In genomic region chr3R:10415923-10416322, dm6 we compare ENCODE assay signal across 7 fruit fly cellular contexts.
A peak's percentile ranks its signal among the peaks of the same experiment; 100 is the strongest.
TF ChIP-seq lines count a peak whose summit lies in the region.

CG6345 (minus strand) TSS chr3R:10416046.

- peak; percentile 76 to 95 for TF ChIP-seq CTCF in S2 (optimal IDR thresholded peaks at IDR 0.05; lab: Kevin White, UChicago)
- peak; percentile 100 for TF ChIP-seq CTCF in whole organism, embryonic (GFP tag; optimal IDR thresholded peaks at IDR 0.05; lab: Kevin White, UChicago)

TF ChIP-seq in Kc167, 6 proteins besides CTCF, POLR2A, EP300 and RAD21:
- peak; percentile 97 for TF ChIP-seq h (optimal IDR thresholded peaks at IDR 0.05; lab: Kevin White, UChicago)
- no peak for TF ChIP-seq ttk (optimal IDR thresholded peaks at IDR 0.05; lab: Kevin White, UChicago)

TF ChIP-seq in whole organism, adult, 20 proteins besides CTCF, POLR2A, EP300 and RAD21 (continues in another document):
- TF ChIP-seq CG7101 (tag; optimal IDR thresholded peaks at IDR 0.05; lab: Kevin White, UChicago): peak; percentile 38
- peak; percentile 64 for TF ChIP-seq Mnt (GFP tag; optimal IDR thresholded peaks at IDR 0.05; lab: Kevin White, UChicago)
- TF ChIP-seq CG5204 (GFP tag; optimal IDR thresholded peaks at IDR 0.05; lab: Kevin White, UChicago): no peak
- peak; percentile 37 for TF ChIP-seq toe (GFP tag; optimal IDR thresholded peaks at IDR 0.05; lab: Kevin White, UChicago)
- TF ChIP-seq CG11617 (GFP tag; optimal IDR thresholded peaks at IDR 0.05; lab: Kevin White, UChicago): peak; percentile 31
- TF ChIP-seq ovo (GFP tag; optimal IDR thresholded peaks at IDR 0.05; lab: Kevin White, UChicago): no peak
- no peak for TF ChIP-seq cic (GFP tag; optimal IDR thresholded peaks at IDR 0.05; lab: Kevin White, UChicago)
- TF ChIP-seq CG33017 (tag; optimal IDR thresholded peaks at IDR 0.05; lab: Kevin White, UChicago): no peak
- TF ChIP-seq CG7045 (GFP tag; optimal IDR thresholded peaks at IDR 0.05; lab: Kevin White, UChicago): no peak
- peak; percentile 42 for TF ChIP-seq pad (GFP tag; optimal IDR thresholded peaks at IDR 0.05; lab: Kevin White, UChicago)
- TF ChIP-seq tj (GFP tag; optimal IDR thresholded peaks at IDR 0.05; lab: Kevin White, UChicago): no peak
- no peak for TF ChIP-seq cnc (optimal IDR thresholded peaks at IDR 0.05; lab: Kevin White, UChicago)
- TF ChIP-seq bab1 (GFP tag; optimal IDR thresholded peaks at IDR 0.05; lab: Kevin White, UChicago): peak; percentile 90
- TF ChIP-seq CG12768 (GFP tag; optimal IDR thresholded peaks at IDR 0.05; lab: Kevin White, UChicago): no peak
- no peak for TF ChIP-seq Clk (GFP tag; optimal IDR thresholded peaks at IDR 0.05; lab: Kevin White, UChicago)
- TF ChIP-seq kay (GFP tag; lab: Kevin White, UChicago; ENCODE audit: borderline replicate concordance): no peak
- TF ChIP-seq Crg-1 (GFP tag; optimal IDR thresholded peaks at IDR 0.05; lab: Kevin White, UChicago): peak; percentile 40
- peak; percentile 42 for TF ChIP-seq CG14711 (tag; optimal IDR thresholded peaks at IDR 0.05; lab: Kevin White, UChicago)

TF ChIP-seq in whole organism, embryonic, 481 proteins besides CTCF, POLR2A, EP300 and RAD21 (continues in another document):
- peak; percentile 87 for TF ChIP-seq CG10979 (tag; optimal IDR thresholded peaks at IDR 0.05; lab: Kevin White, UChicago)
- TF ChIP-seq CG4820 (GFP tag; optimal IDR thresholded peaks at IDR 0.05; lab: Kevin White, UChicago): peak; percentile 88
- no peak for TF ChIP-seq usp (GFP tag; optimal IDR thresholded peaks at IDR 0.05; lab: Kevin White, UChicago)
- TF ChIP-seq sr (GFP tag; IDR thresholded peaks at IDR 0.05; lab: Robert Waterston, UW): peak; percentile 73; the same call in 2 of the 3 replicates
- TF ChIP-seq CG9876 (GFP tag; optimal IDR thresholded peaks at IDR 0.05; lab: Kevin White, UChicago): peak; percentile 47
- TF ChIP-seq gsb-n (tag; optimal IDR thresholded peaks at IDR 0.05; lab: Kevin White, UChicago): peak; percentile 64
- TF ChIP-seq CG16813 (GFP tag; IDR thresholded peaks at IDR 0.05; lab: Robert Waterston, UW; ENCODE audit: partially characterized antibody): no peak
- peak; percentile 83 for TF ChIP-seq unpg (GFP tag; optimal IDR thresholded peaks at IDR 0.05; lab: Kevin White, UChicago)
- peak; percentile 37; the same call in 1 of the 3 replicates for TF ChIP-seq Opbp (GFP tag; IDR thresholded peaks at IDR 0.05; lab: Robert Waterston, UW; ENCODE audit: partially characterized antibody)
- TF ChIP-seq CG1792 (GFP tag; optimal IDR thresholded peaks at IDR 0.05; lab: Kevin White, UChicago): peak; percentile 54
- no peak for TF ChIP-seq dan (GFP tag; IDR thresholded peaks at IDR 0.05; lab: Robert Waterston, UW)
- TF ChIP-seq CG3163 (GFP tag; optimal IDR thresholded peaks at IDR 0.05; lab: Kevin White, UChicago): peak; percentile 21
- peak; percentile 92 for TF ChIP-seq tin (GFP tag; optimal IDR thresholded peaks at IDR 0.05; lab: Kevin White, UChicago)
- TF ChIP-seq z (GFP tag; IDR thresholded peaks at IDR 0.05; lab: Robert Waterston, UW): no peak
- peak; percentile 48 for TF ChIP-seq CG16815 (GFP tag; optimal IDR thresholded peaks at IDR 0.05; lab: Kevin White, UChicago)
- peak; percentile 70 for TF ChIP-seq Ada2b (GFP tag; IDR thresholded peaks at IDR 0.05; lab: Robert Waterston, UW)
- TF ChIP-seq CG6254 (GFP tag; optimal IDR thresholded peaks at IDR 0.05; lab: Kevin White, UChicago): peak; percentile 91

TF ChIP-seq in whole organism, prepupa, 60 proteins besides CTCF, POLR2A, EP300 and RAD21 (continues in another document):
- no peak for TF ChIP-seq CG15336 (GFP tag; IDR thresholded peaks at IDR 0.05; lab: Robert Waterston, UW)
- peak; percentile 46 for TF ChIP-seq Lpt (GFP tag; optimal IDR thresholded peaks at IDR 0.05; lab: Kevin White, UChicago)
- peak; percentile 40 for TF ChIP-seq fd59A (GFP tag; optimal IDR thresholded peaks at IDR 0.05; lab: Kevin White, UChicago)
- peak; percentile 16 for TF ChIP-seq fd85E (GFP tag; optimal IDR thresholded peaks at IDR 0.05; lab: Kevin White, UChicago)
- TF ChIP-seq CG8119 (GFP tag; IDR thresholded peaks at IDR 0.05; lab: Robert Waterston, UW): no peak
- TF ChIP-seq CG6854 (GFP tag; optimal IDR thresholded peaks at IDR 0.05; lab: Kevin White, UChicago): peak; percentile 50
- peak; percentile 50 for TF ChIP-seq CG3032 (tag; optimal IDR thresholded peaks at IDR 0.05; lab: Kevin White, UChicago)
- TF ChIP-seq Met (GFP tag; optimal IDR thresholded peaks at IDR 0.05; lab: Kevin White, UChicago): no peak
- peak; percentile 75 for TF ChIP-seq CG31627 (GFP tag; optimal IDR thresholded peaks at IDR 0.05; lab: Kevin White, UChicago)
- peak; percentile 77 for TF ChIP-seq Eip75B (GFP tag; optimal IDR thresholded peaks at IDR 0.05; lab: Kevin White, UChicago)
- TF ChIP-seq CG10631 (GFP tag; optimal IDR thresholded peaks at IDR 0.05; lab: Kevin White, UChicago): no peak
- no peak for TF ChIP-seq CG6276 (GFP tag; optimal IDR thresholded peaks at IDR 0.05; lab: Kevin White, UChicago)
- TF ChIP-seq CG11294 (GFP tag; IDR thresholded peaks at IDR 0.05; lab: Robert Waterston, UW): no peak
- peak; percentile 69 for TF ChIP-seq Hr39 (GFP tag; optimal IDR thresholded peaks at IDR 0.05; lab: Kevin White, UChicago)
- TF ChIP-seq Hr4 (GFP tag; optimal IDR thresholded peaks at IDR 0.05; lab: Kevin White, UChicago): peak; percentile 72
- TF ChIP-seq Eip93F (GFP tag; optimal IDR thresholded peaks at IDR 0.05; lab: Kevin White, UChicago): no peak
- TF ChIP-seq OdsH (GFP tag; optimal IDR thresholded peaks at IDR 0.05; lab: Kevin White, UChicago): peak; percentile 71
- TF ChIP-seq CG6792 (GFP tag; optimal IDR thresholded peaks at IDR 0.05; lab: Kevin White, UChicago): peak; percentile 42
- peak; percentile 13 for TF ChIP-seq CG9139 (GFP tag; optimal IDR thresholded peaks at IDR 0.05; lab: Kevin White, UChicago)

TF ChIP-seq in whole organism, pupa, 21 proteins besides CTCF, POLR2A, EP300 and RAD21 (continues in another document):
- TF ChIP-seq gl (tag; optimal IDR thresholded peaks at IDR 0.05; lab: Kevin White, UChicago) (peak; percentile 54), CG9948 (tag; optimal IDR thresholded peaks at IDR 0.05; lab: Kevin White, UChicago) (peak; percentile 19), EcR (GFP tag; optimal IDR thresholded peaks at IDR 0.05; lab: Kevin White, UChicago) (no peak), Pif1A (GFP tag; optimal IDR thresholded peaks at IDR 0.05; lab: Kevin White, UChicago) (no peak), Snoo (tag; optimal IDR thresholded peaks at IDR 0.05; lab: Kevin White, UChicago) (peak; percentile 58), CG34367 (tag; optimal IDR thresholded peaks at IDR 0.05; lab: Kevin White, UChicago) (peak; percentile 43), CG10348 (GFP tag; IDR thresholded peaks at IDR 0.05; lab: Robert Waterston, UW) (no peak), CG12605 (GFP tag; IDR thresholded peaks at IDR 0.05; lab: Robert Waterston, UW) (peak; percentile 37; the same call in 1 of the 2 replicates), Pif1B (GFP tag; optimal IDR thresholded peaks at IDR 0.05; lab: Kevin White, UChicago) (no peak), fd96Ca (GFP tag; IDR thresholded peaks at IDR 0.05; lab: Robert Waterston, UW) (no peak), CG17806 (tag; optimal IDR thresholded peaks at IDR 0.05; lab: Kevin White, UChicago) (peak; percentile 51), CG14655 (GFP tag; optimal IDR thresholded peaks at IDR 0.05; lab: Kevin White, UChicago) (no peak), CG8159 (tag; optimal IDR thresholded peaks at IDR 0.05; lab: Kevin White, UChicago) (peak; percentile 39), CG15710 (tag; optimal IDR thresholded peaks at IDR 0.05; lab: Kevin White, UChicago) (peak; percentile 35), CG4496 (GFP tag; IDR thresholded peaks at IDR 0.05; lab: Robert Waterston, UW) (peak; percentile 82; the same call in 2 of the 3 replicates), Ets98B (GFP tag; IDR thresholded peaks at IDR 0.05; lab: Robert Waterston, UW) (peak; percentile 71), CG13204 (GFP tag; optimal IDR thresholded peaks at IDR 0.05; lab: Kevin White, UChicago) (no peak), rn (GFP tag; IDR thresholded peaks at IDR 0.05; lab: Robert Waterston, UW) (0 out of 2 replicates have a peak, but pooled peaks have one; percentile 35), CG8301 (tag; optimal IDR thresholded peaks at IDR 0.05; lab: Kevin White, UChicago) (peak; percentile 56), D1 (tag; optimal IDR thresholded peaks at IDR 0.05; lab: Kevin White, UChicago) (no peak)

TF ChIP-seq in whole organism, wandering third instar larva, 38 proteins besides CTCF, POLR2A, EP300 and RAD21:
- TF ChIP-seq br (GFP tag; optimal IDR thresholded peaks at IDR 0.05; lab: Kevin White, UChicago): peak; percentile 54
- TF ChIP-seq CG9705 (GFP tag; optimal IDR thresholded peaks at IDR 0.05; lab: Kevin White, UChicago): peak; percentile 37
- TF ChIP-seq h (GFP tag; optimal IDR thresholded peaks at IDR 0.05; lab: Kevin White, UChicago): peak; percentile 69
- peak; percentile 28 for TF ChIP-seq psq (GFP tag; optimal IDR thresholded peaks at IDR 0.05; lab: Kevin White, UChicago)
- TF ChIP-seq Sp1 (GFP tag; optimal IDR thresholded peaks at IDR 0.05; lab: Kevin White, UChicago): peak; percentile 49
- no peak for TF ChIP-seq usp (GFP tag; optimal IDR thresholded peaks at IDR 0.05; lab: Kevin White, UChicago)
- peak in 1 of 2 experiments; percentile 73 for TF ChIP-seq foxo (GFP tag; optimal IDR thresholded peaks at IDR 0.05; lab: Kevin White, UChicago)
- TF ChIP-seq dl (GFP tag; optimal IDR thresholded peaks at IDR 0.05; lab: Kevin White, UChicago; ENCODE audit: insufficient read depth in 1 of 2, partially characterized antibody in 2 of 2): no peak
- peak; percentile 53 for TF ChIP-seq HLH106 (tag; optimal IDR thresholded peaks at IDR 0.05; lab: Kevin White, UChicago)
- TF ChIP-seq dsf (GFP tag; optimal IDR thresholded peaks at IDR 0.05; lab: Kevin White, UChicago; ENCODE audit: borderline replicate concordance): no peak
- peak; percentile 22 for TF ChIP-seq ey (GFP tag; optimal IDR thresholded peaks at IDR 0.05; lab: Kevin White, UChicago)
- TF ChIP-seq Dfd (GFP tag; optimal IDR thresholded peaks at IDR 0.05; lab: Kevin White, UChicago): no peak
- peak; percentile 68 for TF ChIP-seq OdsH (GFP tag; optimal IDR thresholded peaks at IDR 0.05; lab: Kevin White, UChicago)
- TF ChIP-seq sv (GFP tag; optimal IDR thresholded peaks at IDR 0.05; lab: Kevin White, UChicago): peak; percentile 61
- TF ChIP-seq CG32264 (GFP tag; optimal IDR thresholded peaks at IDR 0.05; lab: Kevin White, UChicago): no peak
- no peak for TF ChIP-seq tai (GFP tag; optimal IDR thresholded peaks at IDR 0.05; lab: Kevin White, UChicago)
- TF ChIP-seq dmrt93B (GFP tag; optimal IDR thresholded peaks at IDR 0.05; lab: Kevin White, UChicago): no peak
- no peak for TF ChIP-seq Abd-B (GFP tag; optimal IDR thresholded peaks at IDR 0.05; lab: Kevin White, UChicago)
- TF ChIP-seq Hr83 (GFP tag; optimal IDR thresholded peaks at IDR 0.05; lab: Kevin White, UChicago; ENCODE audit: poor library complexity, severe bottlenecking): peak; percentile 75
- TF ChIP-seq fru (GFP tag; optimal IDR thresholded peaks at IDR 0.05; lab: Kevin White, UChicago): peak; percentile 63
- TF ChIP-seq rgr (GFP tag; optimal IDR thresholded peaks at IDR 0.05; lab: Kevin White, UChicago): peak; percentile 65
- TF ChIP-seq Vsx2 (GFP tag; optimal IDR thresholded peaks at IDR 0.05; lab: Kevin White, UChicago; ENCODE audit: partially characterized antibody): no peak
TF ChIP-seq in whole organism, wandering third instar larva: peak in this region for 13.
